Fruit fly (Drosophila melanogaster) whole organism, embryonic: ENCODE data around the gene Sec10.

ENCODE experiments used
- BEAF-32 ChIP-seq: fragments of 200-800 bp; sonication (Bioruptor generic); optimal IDR thresholded peaks from 3 replicates; lab custom pipeline; 2017; ENCODE audit warnings: missing biosample characterization, missing genetic modification characterization, mild to moderate bottlenecking, moderate library complexity, missing genetic modification reagents
- Bteb2 ChIP-seq: fragments of 200-800 bp; sonication (Bioruptor generic); optimal IDR thresholded peaks from 2 replicates; lab custom pipeline; 2016; ENCODE audit warnings: missing biosample characterization, missing genetic modification characterization
- CG10366 ChIP-seq: fragments of 200-800 bp; sonication (Bioruptor generic); IDR thresholded peaks from 2 replicates; pipeline ENCODE4 v1.3.6; 2022; ENCODE audit warnings: missing biosample characterization, missing genetic modification characterization
- CG11085 ChIP-seq: fragments of 200-800 bp; sonication (Bioruptor generic); IDR thresholded peaks from 2 replicates; pipeline ENCODE4 v1.3.6; 2022; ENCODE audit warnings: missing biosample characterization, missing genetic modification characterization
- CG11247 ChIP-seq: fragments of 200-800 bp; sonication (Bioruptor generic); IDR thresholded peaks from 2 replicates; pipeline ENCODE4 v1.3.6; 2022; ENCODE audit warnings: missing biosample characterization, missing genetic modification characterization
- CG1233 ChIP-seq: fragments of 200-800 bp; sonication (Bioruptor generic); optimal IDR thresholded peaks from 4 replicates; lab custom pipeline; 2018; ENCODE audit warnings: missing biosample characterization, mild to moderate bottlenecking, missing genetic modification characterization
- CG14710 ChIP-seq: fragments of 200-800 bp; sonication (Bioruptor generic); optimal IDR thresholded peaks from 3 replicates; lab custom pipeline; 2019; ENCODE audit warnings: missing biosample characterization, mild to moderate bottlenecking, missing genetic modification characterization, moderate library complexity
- CG14965 ChIP-seq: fragments of 200-800 bp; sonication (Bioruptor generic); optimal IDR thresholded peaks from 2 replicates; lab custom pipeline; 2016; ENCODE audit warnings: missing biosample characterization, missing genetic modification characterization, borderline replicate concordance
- CG16813 ChIP-seq: fragments of 200-800 bp; sonication (Bioruptor generic); IDR thresholded peaks from 3 replicates; pipeline ENCODE4 v1.3.6; 2022; ENCODE audit warnings: missing biosample characterization, missing genetic modification characterization; ENCODE audit not compliant: partially characterized antibody
- CG17385 ChIP-seq: fragments of 200-800 bp; sonication (Bioruptor generic); optimal IDR thresholded peaks from 3 replicates; lab custom pipeline; 2018; ENCODE audit warnings: missing biosample characterization, mild to moderate bottlenecking, missing genetic modification characterization
- CG1792 ChIP-seq: fragments of 200-800 bp; sonication (Bioruptor generic); optimal IDR thresholded peaks from 2 replicates; lab custom pipeline; 2016; ENCODE audit warnings: missing biosample characterization, missing genetic modification characterization
- CG1832 ChIP-seq: fragments of 200-800 bp; sonication (Bioruptor generic); optimal IDR thresholded peaks from 2 replicates; lab custom pipeline; 2017; ENCODE audit warnings: missing biosample characterization, mild to moderate bottlenecking, missing genetic modification characterization, inconsistent platforms
- CG3065 ChIP-seq: fragments of 200-800 bp; sonication (Bioruptor generic); optimal IDR thresholded peaks from 2 replicates; lab custom pipeline; 2016; ENCODE audit warnings: missing biosample characterization, missing genetic modification characterization
- CG31224 ChIP-seq: fragments of 200-800 bp; sonication (Bioruptor generic); IDR thresholded peaks from 2 replicates; pipeline ENCODE4 v1.3.6; 2022; ENCODE audit warnings: missing biosample characterization, missing genetic modification characterization
- CG32532 ChIP-seq: fragments of 200-800 bp; sonication (Bioruptor generic); IDR thresholded peaks from 2 replicates; pipeline ENCODE4 v1.3.6; 2022; ENCODE audit warnings: missing biosample characterization, missing genetic modification characterization
- CG3726 ChIP-seq: fragments of 200-800 bp; sonication (Bioruptor generic); IDR thresholded peaks from 3 replicates; pipeline ENCODE4, ENCODE4 v1.3.6; 2022; ENCODE audit warnings: missing biosample characterization, missing genetic modification characterization
- CG42726 ChIP-seq: fragments of 200-800 bp; sonication (Bioruptor generic); IDR thresholded peaks from 2 replicates; pipeline ENCODE4 v1.3.6; 2022; ENCODE audit warnings: missing biosample characterization, missing genetic modification characterization; ENCODE audit not compliant: partially characterized antibody
- CG43689 ChIP-seq: fragments of 200-800 bp; sonication (Bioruptor generic); IDR thresholded peaks from 2 replicates; pipeline ENCODE4 v1.3.6; 2022; ENCODE audit warnings: missing biosample characterization, missing genetic modification characterization
- CG8281 ChIP-seq: fragments of 200-800 bp; sonication (Bioruptor generic); optimal IDR thresholded peaks from 2 replicates; lab custom pipeline; 2018; ENCODE audit warnings: missing biosample characterization, mild to moderate bottlenecking, missing genetic modification characterization, moderate library complexity
- CG8924 ChIP-seq: fragments of 200-800 bp; optimal IDR thresholded peaks from 3 replicates; lab custom pipeline; 2019; ENCODE audit warnings: missing biosample characterization, mild to moderate bottlenecking, missing genetic modification characterization, moderate library complexity
- CHES-1-like ChIP-seq: fragments of 200-800 bp; sonication (Bioruptor generic); optimal IDR thresholded peaks from 2 replicates; lab custom pipeline; 2016; ENCODE audit warnings: missing biosample characterization, missing genetic modification characterization
- CoRest ChIP-seq: fragments of 200-800 bp; sonication (Bioruptor generic); optimal IDR thresholded peaks from 3 replicates; lab custom pipeline; 2018; ENCODE audit warnings: missing biosample characterization, mild to moderate bottlenecking, missing genetic modification characterization, moderate library complexity
- Dfd ChIP-seq, 2 experiments: fragments of >200 bp; optimal IDR thresholded peaks; 2 replicates each; lab custom pipeline; 2017; ENCODE audit warnings: missing biosample characterization in 2 of 2, missing genetic modification characterization in 2 of 2
- Doc2 ChIP-seq: fragments of 200-800 bp; sonication (Bioruptor generic); IDR thresholded peaks from 2 replicates; pipeline ENCODE4 v1.3.6; 2022; ENCODE audit warnings: missing biosample characterization, missing genetic modification characterization
- E2f1 ChIP-seq: fragments of 200-800 bp; sonication (Bioruptor generic); IDR thresholded peaks from 2 replicates; pipeline ENCODE4 v1.3.6; 2022; ENCODE audit warnings: missing biosample characterization, missing genetic modification characterization
- Ets97D ChIP-seq: fragments of 200-800 bp; sonication (Bioruptor generic); optimal IDR thresholded peaks from 3 replicates; lab custom pipeline; 2016; ENCODE audit warnings: missing biosample characterization, missing genetic modification characterization
- Hsf ChIP-seq: fragments of 200-800 bp; sonication (Bioruptor generic); optimal IDR thresholded peaks from 3 replicates; lab custom pipeline; 2016; ENCODE audit warnings: missing biosample characterization, missing genetic modification characterization
- Kr ChIP-seq: fragments of 200-800 bp; sonication (Bioruptor generic); optimal IDR thresholded peaks from 2 replicates; lab custom pipeline; 2017; ENCODE audit warnings: missing biosample characterization, mild to moderate bottlenecking, missing genetic modification characterization
- Neu2 ChIP-seq: fragments of 200-800 bp; sonication (Bioruptor generic); optimal IDR thresholded peaks from 3 replicates; lab custom pipeline; 2016; ENCODE audit warnings: missing biosample characterization, missing genetic modification characterization, borderline replicate concordance
- NfI ChIP-seq: fragments of 200-800 bp; sonication (Bioruptor generic); optimal IDR thresholded peaks from 3 replicates; lab custom pipeline; 2018; ENCODE audit warnings: missing biosample characterization, mild to moderate bottlenecking, missing genetic modification characterization, moderate library complexity
- Rx ChIP-seq: fragments of 200-800 bp; sonication (Bioruptor generic); IDR thresholded peaks from 2 replicates; pipeline ENCODE4 v1.3.6; 2022; ENCODE audit warnings: missing biosample characterization, missing genetic modification characterization
- aop ChIP-seq: fragments of 200-800 bp; sonication (Bioruptor generic); IDR thresholded peaks from 2 replicates; pipeline ENCODE4 v1.3.6; 2022; ENCODE audit warnings: missing biosample characterization, missing genetic modification characterization
- ase ChIP-seq: fragments of 200-800 bp; sonication (Bioruptor generic); IDR thresholded peaks from 3 replicates; pipeline ENCODE4 v1.3.6; 2022; ENCODE audit warnings: missing biosample characterization, missing genetic modification characterization
- chinmo ChIP-seq: fragments of 200-800 bp; sonication (Bioruptor generic); IDR thresholded peaks from 4 replicates; pipeline ENCODE4 v1.3.6; 2022; ENCODE audit warnings: missing biosample characterization, missing genetic modification characterization; ENCODE audit not compliant: partially characterized antibody
- dan ChIP-seq: fragments of 200-800 bp; sonication (Bioruptor generic); IDR thresholded peaks from 2 replicates; pipeline ENCODE4 v1.3.6; 2022; ENCODE audit warnings: missing biosample characterization, missing genetic modification characterization
- dysf ChIP-seq: fragments of 200-800 bp; sonication (Bioruptor generic); IDR thresholded peaks from 3 replicates; pipeline ENCODE4 v1.3.6; 2022; ENCODE audit warnings: missing biosample characterization, missing genetic modification characterization
- fru ChIP-seq: fragments of >200 bp; optimal IDR thresholded peaks from 2 replicates; lab custom pipeline; 2017
- gcm2 ChIP-seq: fragments of 200-800 bp; sonication (Bioruptor generic); optimal IDR thresholded peaks from 2 replicates; lab custom pipeline; 2016; ENCODE audit warnings: missing biosample characterization, missing genetic modification characterization
- grn ChIP-seq: fragments of 200-800 bp; sonication (Bioruptor generic); optimal IDR thresholded peaks from 3 replicates; lab custom pipeline; 2017; ENCODE audit warnings: missing biosample characterization, missing genetic modification characterization
- gro ChIP-seq: fragments of 200-800 bp; sonication (Bioruptor generic); optimal IDR thresholded peaks from 2 replicates; lab custom pipeline; 2016; ENCODE audit warnings: missing biosample characterization, missing genetic modification characterization
- hkb ChIP-seq, 2 experiments: fragments of 200-800 bp in 1 of 2; fragments of >200 bp in 1 of 2; sonication (Bioruptor generic) in 1 of 2; IDR thresholded peaks in 1 of 2; optimal IDR thresholded peaks in 1 of 2; 2 replicates each; pipeline versions ENCODE4 v1.3.6 to Lab custom; 2017 to 2022; ENCODE audit warnings: missing biosample characterization in 1 of 2, missing genetic modification characterization in 1 of 2
- kah ChIP-seq: fragments of 200-800 bp; sonication (Bioruptor generic); optimal IDR thresholded peaks from 2 replicates; lab custom pipeline; 2018; ENCODE audit warnings: missing biosample characterization, mild to moderate bottlenecking, missing genetic modification characterization
- ken ChIP-seq: fragments of 200-800 bp; sonication (Bioruptor generic); IDR thresholded peaks from 3 replicates; pipeline ENCODE4 v1.3.6; 2022; ENCODE audit warnings: missing biosample characterization, missing genetic modification characterization
- knrl ChIP-seq: fragments of 200-800 bp; sonication (Bioruptor generic); IDR thresholded peaks from 3 replicates; pipeline ENCODE4 v1.3.6; 2022; ENCODE audit warnings: missing biosample characterization, missing genetic modification characterization; ENCODE audit not compliant: partially characterized antibody
- lola ChIP-seq, 3 experiments: fragments of >200 bp in 2 of 3; fragments of 200-800 bp in 1 of 3; sonication (Bioruptor generic) in 1 of 3; optimal IDR thresholded peaks; 2 replicates each; lab custom pipeline; 2017 to 2019; ENCODE audit warnings: missing biosample characterization in 3 of 3, missing genetic modification characterization in 3 of 3, mild to moderate bottlenecking in 1 of 3, moderate library complexity in 1 of 3
- nau ChIP-seq: fragments of 200-800 bp; sonication (Bioruptor generic); optimal IDR thresholded peaks from 3 replicates; lab custom pipeline; 2017; ENCODE audit warnings: missing biosample characterization, mild to moderate bottlenecking, missing genetic modification characterization, missing genetic modification reagents
- odd ChIP-seq: fragments of 200-800 bp; sonication (Bioruptor generic); optimal IDR thresholded peaks from 2 replicates; lab custom pipeline; 2017; ENCODE audit warnings: missing biosample characterization, mild to moderate bottlenecking, missing genetic modification characterization
- pan ChIP-seq, 4 experiments: fragments of >200 bp in 3 of 4; fragments of 200-800 bp in 1 of 4; sonication (Bioruptor generic) in 1 of 4; optimal IDR thresholded peaks in 3 of 4; IDR thresholded peaks in 1 of 4; 2 replicates each; pipeline versions ENCODE4 v1.3.6 to Lab custom; 2017 to 2022; ENCODE audit warnings: missing biosample characterization in 2 of 4, missing genetic modification characterization in 2 of 4, mixed read lengths in 1 of 4
- unpg ChIP-seq: fragments of 200-800 bp; sonication (Bioruptor generic); optimal IDR thresholded peaks from 3 replicates; lab custom pipeline; 2018; ENCODE audit warnings: missing biosample characterization, mild to moderate bottlenecking, missing genetic modification characterization, moderate library complexity

The Sec10 gene

dm6 chr3R:24163556-24164022 lies 29.0 kb downstream of the Sec10 start, which contains the start of gene Apc2 (continued):
- TF ChIP-seq CG11247, result 0 out of 2 replicates have a peak, but pooled peaks have one; percentile 21
- peak in 1 of 3 experiments; percentile 68 for TF ChIP-seq lola (GFP tag; optimal IDR thresholded peaks at IDR 0.05; lab: Kevin White, UChicago)
- no peak for TF ChIP-seq Doc2 (GFP tag; lab: Robert Waterston, UW)
- TF ChIP-seq CG3065, result no peak
- peak; percentile 77 for TF ChIP-seq BEAF-32 (GFP tag; lab: Kevin White, UChicago)
- TF ChIP-seq Bteb2 (GFP tag; lab: Kevin White, UChicago), result no peak
- TF ChIP-seq grn (GFP tag; lab: Kevin White, UChicago), result no peak
- no peak for TF ChIP-seq hkb (optimal IDR thresholded peaks at IDR 0.05; lab: Kevin White, UChicago)
- TF ChIP-seq hkb (GFP tag; IDR thresholded peaks at IDR 0.05; lab: Robert Waterston, UW), result peak; percentile 68
- peak; percentile 51 for TF ChIP-seq CG1233
- no peak for TF ChIP-seq CHES-1-like (GFP tag; lab: Kevin White, UChicago)
- peak; percentile 56 for TF ChIP-seq NfI (GFP tag; lab: Kevin White, UChicago)
- no peak for TF ChIP-seq CG1792
- TF ChIP-seq CG14710 (tag; lab: Kevin White, UChicago), result peak; percentile 80
- no peak for TF ChIP-seq CG11085 (GFP tag; lab: Robert Waterston, UW)
- peak; percentile 59; the same call in 2 of the 3 replicates for TF ChIP-seq ken (GFP tag; lab: Robert Waterston, UW)
- peak; percentile 51; the same call in 1 of the 3 replicates for TF ChIP-seq CG16813 (GFP tag; lab: Robert Waterston, UW)
- no peak for TF ChIP-seq gro (GFP tag; lab: Kevin White, UChicago)
- TF ChIP-seq gcm2 (GFP tag; lab: Kevin White, UChicago), result no peak
- peak; percentile 35; the same call in 2 of the 3 replicates for TF ChIP-seq ase (GFP tag; lab: Robert Waterston, UW)
- TF ChIP-seq CG17385 (GFP tag; lab: Kevin White, UChicago), result peak; percentile 54
- TF ChIP-seq CoRest (tag; lab: Kevin White, UChicago), result peak; percentile 80
- TF ChIP-seq CG3726, result no peak
- no peak for TF ChIP-seq CG43689 (GFP tag; lab: Robert Waterston, UW)
- no peak for TF ChIP-seq chinmo (GFP tag; lab: Robert Waterston, UW)
- TF ChIP-seq CG1832 (GFP tag; lab: Kevin White, UChicago), result no peak
- TF ChIP-seq Kr (GFP tag; lab: Kevin White, UChicago), result no peak
- no peak for TF ChIP-seq nau (GFP tag; lab: Kevin White, UChicago)
- peak; percentile 58 for TF ChIP-seq Rx
- peak; percentile 66 for TF ChIP-seq unpg (GFP tag; lab: Kevin White, UChicago)
- TF ChIP-seq Ets97D (GFP tag; lab: Kevin White, UChicago), result peak; percentile 8
- no peak for TF ChIP-seq CG42726
- TF ChIP-seq CG14965, result no peak
- TF ChIP-seq kah (GFP tag; lab: Kevin White, UChicago), result no peak
- peak; percentile 56; the same call in 1 of the 2 replicates for TF ChIP-seq E2f1
- no peak for TF ChIP-seq pan (optimal IDR thresholded peaks at IDR 0.05; lab: Kevin White, UChicago)
- peak in 1 of 2 experiments; percentile 70 for TF ChIP-seq pan (GFP tag; optimal IDR thresholded peaks at IDR 0.05 in 1 of 2, IDR thresholded peaks at IDR 0.05 in 1 of 2)
- peak; percentile 32; the same call in 1 of the 2 replicates for TF ChIP-seq CG31224 (GFP tag; lab: Robert Waterston, UW)
- TF ChIP-seq CG10366 (GFP tag; lab: Robert Waterston, UW), result peak; percentile 50
- TF ChIP-seq CG32532 (GFP tag; lab: Robert Waterston, UW), result peak; percentile 74
- no peak for TF ChIP-seq odd
- TF ChIP-seq CG8924, result peak; percentile 65
- peak; percentile 64; the same call in 2 of the 3 replicates for TF ChIP-seq dysf (GFP tag; lab: Robert Waterston, UW)
- TF ChIP-seq dan (GFP tag; lab: Robert Waterston, UW), result no peak
- TF ChIP-seq knrl (GFP tag; lab: Robert Waterston, UW), result peak; percentile 46; the same call in 1 of the 3 replicates
- TF ChIP-seq Dfd (GFP tag; optimal IDR thresholded peaks at IDR 0.05; lab: Kevin White, UChicago), result no peak
- no peak for TF ChIP-seq CG8281 (tag; lab: Kevin White, UChicago)
- no peak for TF ChIP-seq aop (GFP tag; lab: Robert Waterston, UW)
- TF ChIP-seq fru (lab: Kevin White, UChicago), result no peak
- no peak for TF ChIP-seq Neu2 (GFP tag; lab: Kevin White, UChicago)
- TF ChIP-seq Hsf (GFP tag; lab: Kevin White, UChicago), result peak; percentile 52
